Worm (Caenorhabditis elegans): ENCODE results near the gene Y75B7AL.2.

- TF ChIP-seq ces-1 (GFP tag; optimal IDR thresholded peaks at IDR 0.05) = no peak
- no peak for TF ChIP-seq nhr-76 (tag; optimal IDR thresholded peaks at IDR 0.05)
- no peak for TF ChIP-seq mep-1 (tag; optimal IDR thresholded peaks at IDR 0.05)
- TF ChIP-seq sptf-1 (tag; optimal IDR thresholded peaks at IDR 0.05) = no peak
- no peak for TF ChIP-seq lsy-2 (tag; optimal IDR thresholded peaks at IDR 0.05)
- TF ChIP-seq elt-3 (tag; optimal IDR thresholded peaks at IDR 0.05) = no peak
- no peak for TF ChIP-seq ztf-11 (tag; optimal IDR thresholded peaks at IDR 0.05)
- TF ChIP-seq ceh-83 (GFP tag; optimal IDR thresholded peaks at IDR 0.05) = no peak
- TF ChIP-seq tbx-8 (GFP tag; optimal IDR thresholded peaks at IDR 0.05) = no peak
- TF ChIP-seq snpc-4 (tag; optimal IDR thresholded peaks at IDR 0.05) = no peak
- TF ChIP-seq cnd-1 (tag; optimal IDR thresholded peaks at IDR 0.05) = no peak
These were observed 6.1 kb downstream of the Y75B7AL.2 start, which contains the start of gene glb-33 for ce11 chrV:1351826-1352225.

All from whole organism, mixed stage, embryonic.